Fruit fly (Drosophila melanogaster) S2 (cell line): Measurements from ENCODE around the gene CG13992.

ENCODE experiments used
- CG8478 ChIP-seq: fragments of >200 bp; optimal IDR thresholded peaks from 2 replicates; lab custom pipeline; 2018
- CTCF ChIP-seq, 2 experiments: fragments of >200 bp; optimal IDR thresholded peaks; 2 replicates each; lab custom pipeline; 2018

Gene CG13992

DNA sequence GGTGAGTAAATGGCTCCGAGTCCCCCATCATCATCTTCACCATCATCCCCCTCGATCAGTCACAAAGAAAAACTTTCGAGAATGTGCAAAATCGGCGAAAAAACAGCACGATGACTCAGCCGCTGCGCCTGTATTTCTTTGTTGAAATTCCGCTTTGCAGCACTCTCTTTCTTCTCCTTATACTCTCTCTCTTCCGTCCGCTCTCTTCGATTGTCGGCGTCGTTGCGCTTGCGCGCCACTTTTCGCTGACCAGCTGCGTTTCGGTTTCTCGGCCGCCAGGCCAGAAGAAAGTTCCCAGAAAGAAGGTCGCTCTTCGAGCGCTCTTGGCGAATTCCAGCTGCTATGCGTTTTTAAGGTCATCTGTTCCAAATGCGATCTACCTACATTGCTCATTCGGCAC lies 15.7 kb upstream of the CG13992 start:
- TF ChIP-seq CTCF (optimal IDR thresholded peaks at IDR 0.05; lab: Kevin White, UChicago) (no peak), CG8478 (lab: Kevin White, UChicago) (no peak)

DNA sequence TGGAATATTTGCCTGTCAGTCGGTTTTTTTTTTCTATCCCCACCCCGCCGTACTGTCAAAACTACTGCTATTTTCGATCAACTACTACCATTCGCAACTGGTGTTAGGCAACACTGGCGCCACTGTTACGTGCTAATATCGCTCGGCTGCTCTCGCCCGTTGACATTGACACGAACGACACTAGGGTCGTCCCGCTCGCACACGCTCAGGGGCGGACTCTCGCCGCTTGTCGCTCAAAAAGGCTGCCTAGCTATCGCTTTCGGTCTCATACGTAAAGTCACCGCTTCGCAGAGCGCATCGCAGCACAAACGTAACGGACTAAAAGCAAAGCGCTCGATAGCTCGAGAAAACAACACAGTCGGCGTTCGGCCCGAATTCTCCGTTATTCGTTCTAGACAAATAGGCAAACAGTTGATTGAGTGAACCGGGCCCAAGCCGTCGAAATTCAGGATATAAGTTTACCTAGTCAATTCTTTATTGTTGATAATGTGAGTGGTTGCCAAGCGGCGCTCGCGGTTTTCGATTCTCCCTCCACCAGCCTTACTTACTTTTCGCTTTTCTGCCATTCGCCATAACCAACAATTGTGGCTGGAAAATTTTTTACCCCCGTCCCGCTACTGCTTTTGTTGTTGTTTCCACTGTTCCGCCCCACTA lies 14.9 kb upstream of the CG13992 start:
- TF ChIP-seq CG8478 (lab: Kevin White, UChicago), result no peak
- peak; percentile 17 to 70 for TF ChIP-seq CTCF (optimal IDR thresholded peaks at IDR 0.05; lab: Kevin White, UChicago)

DNA sequence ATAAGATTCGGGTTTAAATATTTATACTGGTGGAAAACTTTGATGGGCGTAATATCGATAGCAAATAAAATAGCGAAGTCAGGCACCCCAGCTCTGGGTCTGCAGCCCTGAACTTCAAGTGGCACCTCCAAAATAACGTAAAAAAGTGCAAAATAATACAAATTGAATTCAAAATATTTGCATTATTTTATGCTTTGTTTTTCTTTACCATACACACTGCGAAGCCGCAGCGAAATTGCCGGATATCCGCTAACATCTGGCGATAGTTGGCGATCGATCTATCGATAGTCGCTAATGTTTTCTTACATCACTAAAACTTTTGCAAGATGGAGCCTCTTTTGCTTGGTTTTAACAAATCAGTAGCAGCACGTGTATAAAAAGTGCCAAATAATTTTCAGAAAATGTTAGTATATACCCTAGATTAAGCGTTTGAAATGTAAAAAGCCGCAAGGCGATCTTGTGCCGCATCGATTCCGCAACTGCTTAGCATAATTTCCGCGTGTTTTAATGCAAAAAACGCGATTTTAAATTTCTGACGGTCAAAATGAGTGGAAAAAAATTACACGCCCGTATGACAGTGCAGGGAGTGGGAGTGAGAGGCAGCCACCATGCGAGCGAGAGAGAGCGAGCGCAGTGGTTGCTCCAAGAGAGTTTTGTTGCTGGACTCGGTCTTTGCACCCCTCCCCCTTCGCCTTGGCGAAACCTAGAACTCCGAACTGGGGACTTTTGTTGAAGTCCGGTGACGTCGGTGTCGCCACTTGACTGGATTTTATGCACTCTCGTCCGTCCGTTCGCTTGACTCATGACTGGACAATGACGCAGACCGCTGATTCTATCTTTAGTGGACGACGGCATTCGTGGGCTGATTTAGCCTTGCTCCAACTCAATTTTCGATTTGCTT lies 14.1 kb upstream of the CG13992 start, which contains the start of gene eIF4A:
eIF4A (plus strand) TSS at position 332 of the 901 bp plus-strand sequence.
- TF ChIP-seq CTCF (optimal IDR thresholded peaks at IDR 0.05; lab: Kevin White, UChicago), result no peak

DNA sequence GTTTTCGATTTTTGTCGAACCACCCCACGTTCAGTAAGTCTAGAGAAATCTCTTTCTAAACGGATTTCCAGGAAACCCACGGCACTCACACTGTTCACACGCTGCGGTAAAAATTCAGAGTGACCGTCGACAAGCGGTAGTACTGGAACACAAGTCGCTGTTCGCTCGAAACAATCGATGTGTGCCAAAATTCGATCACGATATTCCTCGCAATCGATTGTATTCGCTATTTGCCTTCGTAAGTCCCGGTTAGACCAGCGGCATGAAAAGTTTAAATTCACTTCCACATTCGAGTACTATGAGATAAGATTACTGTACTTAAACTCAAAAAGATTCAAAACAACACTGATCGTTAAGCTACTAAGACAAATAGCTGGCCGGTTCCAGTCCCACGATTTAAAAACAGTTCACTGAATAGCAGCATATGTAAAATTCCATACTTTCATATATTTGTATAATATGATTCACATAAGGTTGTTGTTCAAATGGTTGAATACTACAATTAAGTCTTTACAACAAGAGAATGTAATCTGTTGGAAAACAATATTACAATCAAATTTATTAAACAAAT lies 13.4 kb upstream of the CG13992 start, which contains the start of gene chic:
chic (minus strand) TSS at position 157 of the 571 bp plus-strand sequence.
- TF ChIP-seq CG8478 (lab: Kevin White, UChicago), result no peak
- peak in 1 of 2 experiments; percentile 11 for TF ChIP-seq CTCF (optimal IDR thresholded peaks at IDR 0.05; lab: Kevin White, UChicago)

DNA sequence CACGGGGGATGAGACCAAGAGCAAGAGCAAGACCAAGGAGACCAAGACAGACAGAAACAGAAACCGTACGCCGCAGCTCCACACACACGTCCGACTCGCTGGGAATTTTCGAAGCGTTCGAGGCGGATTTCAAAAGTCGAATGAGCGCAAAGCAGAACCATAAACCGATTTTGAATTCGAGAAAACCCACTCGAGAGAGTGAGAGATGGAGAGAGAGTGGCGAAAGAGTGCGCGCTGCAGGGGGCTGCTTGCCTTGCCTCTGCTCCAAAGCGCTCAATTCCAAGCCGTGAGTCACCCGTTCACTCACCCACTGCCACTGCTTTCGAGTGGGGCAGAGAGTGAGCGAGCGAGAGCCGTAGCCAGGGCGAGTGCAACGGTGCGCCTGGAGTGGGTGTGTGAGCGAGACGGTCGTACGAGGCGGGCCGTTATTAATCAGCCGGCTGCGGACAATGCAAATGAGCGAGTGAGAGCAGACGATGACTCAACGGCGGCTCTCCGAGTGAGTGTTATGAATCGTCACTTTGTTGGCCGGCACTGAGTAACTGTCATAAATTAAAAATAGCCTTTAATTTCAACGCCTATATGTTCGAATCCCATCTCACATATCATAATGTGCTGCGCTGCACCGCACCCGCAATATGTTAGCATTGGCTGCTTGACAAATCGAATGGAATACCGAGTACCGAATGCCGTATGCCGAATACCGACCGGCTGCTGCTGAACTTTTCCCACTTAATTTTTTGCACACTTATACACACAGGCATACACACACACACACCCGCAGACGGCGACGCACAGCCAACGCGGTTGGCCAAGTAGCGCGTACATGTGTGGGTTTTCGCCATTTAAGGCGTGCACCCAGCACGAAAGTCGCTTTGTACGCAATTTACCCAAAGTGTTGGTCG lies 12.7 kb upstream of the CG13992 start:
- TF ChIP-seq CTCF (optimal IDR thresholded peaks at IDR 0.05; lab: Kevin White, UChicago) (no peak), CG8478 (lab: Kevin White, UChicago) (no peak)

DNA sequence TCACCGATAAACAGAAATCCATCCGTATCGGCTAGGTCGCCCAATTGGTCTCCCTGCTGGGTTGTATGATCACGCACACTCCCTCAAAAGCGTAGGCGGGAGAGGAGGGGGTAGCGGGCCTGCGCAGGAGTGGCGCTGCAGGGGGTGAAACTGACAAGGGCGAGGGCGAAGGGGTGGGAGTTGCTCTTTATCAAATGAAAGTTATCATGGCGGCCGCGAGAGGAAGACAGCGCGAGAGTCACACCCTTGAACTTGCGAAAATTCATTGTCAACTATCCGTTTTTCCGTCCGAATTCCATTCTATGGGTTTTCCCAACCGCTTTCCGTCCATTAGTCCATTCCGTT lies 11.5 kb upstream of the CG13992 start:
- TF ChIP-seq CTCF (optimal IDR thresholded peaks at IDR 0.05; lab: Kevin White, UChicago) (no peak), CG8478 (lab: Kevin White, UChicago) (no peak)

DNA sequence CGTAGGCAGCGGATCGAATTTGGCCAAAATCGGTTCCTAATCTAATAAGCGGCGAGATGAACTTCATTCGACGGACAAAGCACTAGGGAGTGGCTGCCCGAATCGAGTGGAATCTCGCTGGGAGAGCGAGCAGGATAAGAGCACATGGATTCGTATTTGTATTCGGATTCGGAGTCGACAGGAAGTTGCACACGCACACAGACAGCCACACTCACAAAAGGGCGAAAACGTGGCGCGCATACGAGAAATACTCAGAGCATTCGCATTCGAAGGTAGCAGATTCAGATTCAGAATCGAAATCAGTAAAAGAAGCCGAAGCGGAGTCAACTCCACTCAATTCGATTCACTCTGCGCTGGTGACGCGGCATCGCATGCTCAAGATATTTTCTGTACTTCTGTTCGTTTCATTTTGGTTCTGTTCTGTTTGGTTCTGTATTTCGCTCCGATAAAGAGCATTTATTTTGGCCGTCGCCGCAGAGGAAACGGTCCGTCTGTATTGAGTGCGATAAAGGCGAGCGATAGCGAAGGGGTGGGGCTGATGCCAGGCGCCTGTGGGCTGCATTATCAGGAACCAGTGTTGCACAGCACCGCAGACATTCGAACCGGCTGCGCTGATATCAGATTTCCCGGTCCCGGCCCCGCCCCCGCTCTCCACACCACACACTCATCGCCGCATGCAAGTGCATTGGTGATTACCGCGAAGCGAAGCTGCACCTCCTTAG lies 10.9 kb upstream of the CG13992 start:
- TF ChIP-seq CTCF (optimal IDR thresholded peaks at IDR 0.05; lab: Kevin White, UChicago), result no peak
- TF ChIP-seq CG8478 (lab: Kevin White, UChicago), result no peak

DNA sequence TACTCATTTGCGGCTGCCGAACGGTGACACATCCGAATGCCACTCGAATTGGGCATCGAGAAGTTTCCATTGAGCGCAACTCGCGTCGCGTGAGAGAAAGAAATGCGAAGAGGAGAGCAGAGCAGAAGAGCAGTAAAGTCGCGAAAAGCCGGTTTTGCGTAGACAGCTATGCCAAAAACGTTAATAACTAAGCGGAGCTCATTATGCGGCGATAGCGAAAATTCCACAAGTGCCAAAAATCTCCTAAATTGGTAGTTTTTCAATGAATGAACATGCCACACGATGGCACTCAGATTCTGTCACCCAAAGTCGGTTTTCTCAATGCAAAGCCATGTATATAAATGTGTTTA lies 10.2 kb upstream of the CG13992 start:
- no peak for TF ChIP-seq CG8478 (lab: Kevin White, UChicago)
- TF ChIP-seq CTCF (optimal IDR thresholded peaks at IDR 0.05; lab: Kevin White, UChicago), result no peak

DNA sequence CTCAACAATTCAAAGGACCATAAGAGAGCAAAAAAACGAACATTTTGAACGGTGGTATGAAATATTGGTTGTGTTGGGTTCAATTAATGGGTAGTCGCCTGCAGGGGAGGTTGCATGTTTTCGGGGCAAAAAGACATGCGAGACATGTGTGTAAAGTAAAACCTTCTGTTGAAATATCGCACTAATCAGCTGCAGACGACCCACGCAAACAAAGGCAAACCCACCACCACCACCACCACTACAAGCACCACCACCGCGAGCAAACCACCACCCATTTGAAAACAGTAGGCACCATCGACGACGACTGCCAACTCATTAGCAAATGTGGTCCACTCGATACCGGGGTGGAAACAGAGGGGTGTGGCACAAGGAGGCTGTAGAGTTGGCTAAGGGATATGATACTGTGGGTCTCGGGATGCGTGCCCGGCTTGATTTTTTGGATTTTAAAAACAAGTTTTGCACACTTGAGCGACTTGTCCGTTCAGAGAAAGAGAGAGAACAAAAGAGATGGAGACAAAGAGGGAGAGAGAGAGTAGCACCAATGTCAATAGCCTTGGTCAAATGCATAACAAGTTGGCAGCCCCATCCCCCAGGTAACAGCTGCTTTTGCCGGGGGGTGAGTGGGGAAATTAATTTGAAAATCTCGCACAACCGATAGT lies 9.6 kb upstream of the CG13992 start:
- TF ChIP-seq CG8478 (lab: Kevin White, UChicago) (no peak), CTCF (optimal IDR thresholded peaks at IDR 0.05; lab: Kevin White, UChicago) (no peak)

DNA sequence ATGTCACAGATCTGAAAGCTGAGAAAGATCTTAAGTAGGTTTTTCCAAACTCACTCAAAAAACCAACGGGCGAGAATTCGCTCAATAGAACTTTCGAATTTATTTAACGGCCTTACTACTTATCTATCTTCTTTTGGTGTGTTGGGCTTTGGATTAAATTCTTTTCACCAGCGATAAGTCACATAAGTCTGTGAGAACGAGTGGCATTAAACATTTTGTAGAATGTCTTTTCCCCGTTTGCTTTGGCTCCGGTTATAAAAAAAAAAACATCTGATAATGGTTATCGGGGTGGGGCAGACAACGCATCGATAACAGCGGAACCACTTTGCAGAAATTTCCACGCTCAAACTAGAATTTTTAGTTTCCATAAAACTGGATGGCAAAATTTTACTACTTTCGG lies 8.0 kb upstream of the CG13992 start:
- no peak for TF ChIP-seq CG8478 (lab: Kevin White, UChicago)
- no peak for TF ChIP-seq CTCF (optimal IDR thresholded peaks at IDR 0.05; lab: Kevin White, UChicago)

DNA sequence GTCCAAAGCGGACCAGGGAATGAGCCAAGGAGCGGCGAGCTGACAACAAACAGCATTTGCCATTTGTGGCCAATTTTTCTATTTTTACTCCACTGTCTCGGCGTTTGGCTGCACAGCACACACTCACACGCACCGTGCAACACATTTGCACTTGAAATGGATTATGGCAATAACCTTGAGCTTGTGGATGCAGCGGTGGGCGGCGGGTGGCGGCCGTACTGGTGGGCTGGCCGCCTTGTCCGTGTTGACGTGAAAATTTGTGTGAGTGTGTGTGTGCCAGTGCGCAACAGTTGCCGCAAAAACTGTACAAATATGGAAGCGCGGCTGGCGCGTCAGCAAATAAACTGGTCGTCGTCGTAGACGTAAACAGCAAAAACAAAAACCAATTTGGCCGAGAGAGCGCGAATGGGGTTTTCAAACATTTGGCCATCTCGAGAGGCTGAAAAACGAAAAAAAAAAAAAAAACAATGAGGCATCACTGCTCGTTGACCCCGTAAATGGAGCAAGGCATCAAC lies 7.5 kb upstream of the CG13992 start:
- no peak for TF ChIP-seq CTCF (optimal IDR thresholded peaks at IDR 0.05; lab: Kevin White, UChicago)
- TF ChIP-seq CG8478 (lab: Kevin White, UChicago), result no peak

DNA sequence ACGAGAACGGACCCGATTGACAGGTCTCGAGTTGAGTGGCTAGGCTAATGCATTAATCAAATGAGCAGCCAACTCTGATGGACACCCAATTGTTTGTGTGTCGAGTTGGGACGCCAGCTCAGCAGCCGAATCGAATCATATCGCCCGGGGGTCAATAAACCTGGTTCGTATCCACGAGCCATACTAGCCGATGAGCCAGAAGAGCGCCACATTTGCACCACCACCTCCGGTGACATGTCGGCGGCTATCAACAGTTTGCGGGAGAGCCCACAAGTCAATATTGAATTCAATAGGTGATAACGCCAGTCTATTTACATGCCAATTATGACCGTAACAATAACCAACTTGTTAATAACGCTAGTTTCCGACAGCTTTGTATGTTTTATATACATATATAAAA lies 6.6 kb upstream of the CG13992 start:
- TF ChIP-seq CG8478 (lab: Kevin White, UChicago) (no peak), CTCF (optimal IDR thresholded peaks at IDR 0.05; lab: Kevin White, UChicago) (no peak)
